Fruit fly (Drosophila melanogaster): ENCODE results near the gene HDAC6.

- TF ChIP-seq pan (optimal IDR thresholded peaks at IDR 0.05) (no peak), Dll (optimal IDR thresholded peaks at IDR 0.05) (no peak)
Observed at dm6 chrX:15297963-15298297, 35.2 kb upstream of the HDAC6 start.
